Worm (Caenorhabditis elegans) whole organism, L4/young adult: ENCODE data around the gene F57G9.7.

Experiments used
- dao-5 ChIP-seq: sonication (generic microtip); optimal IDR thresholded peaks from 2 replicates; lab custom pipeline; 2016; ENCODE audit warnings: missing genotype, missing genetic modification characterization, moderate library complexity, missing compliant biosample characterization
- him-1 ChIP-seq: sonication (generic microtip); optimal IDR thresholded peaks from 2 replicates; lab custom pipeline; 2016; ENCODE audit warnings: missing genotype, missing genetic modification reagents, missing genetic modification characterization, missing compliant biosample characterization

DNA sequence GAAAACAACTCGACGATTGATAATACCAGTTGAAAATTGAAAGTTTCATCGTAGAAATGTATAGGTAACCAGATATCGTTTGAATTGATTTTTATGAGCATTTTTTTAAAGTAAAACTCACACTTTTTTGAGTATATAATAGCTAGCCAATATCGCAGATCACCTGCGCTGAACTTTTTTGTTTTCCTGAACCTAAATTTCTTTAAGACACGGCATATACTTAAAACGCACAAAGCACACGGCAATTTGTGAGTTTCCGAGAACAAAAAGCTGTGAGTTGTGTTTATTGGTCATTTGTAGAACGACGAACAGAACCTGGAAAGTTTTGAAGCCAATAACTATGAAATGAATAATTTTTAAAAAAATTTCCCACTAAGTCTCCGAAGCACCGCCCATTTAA, 4.2 kb upstream of the F57G9.7 start, which contains the start of gene sre-29:
- no peak for TF ChIP-seq dao-5 (tag; lab: Kevin White, UChicago)
- no peak for TF ChIP-seq him-1
